Worm (Caenorhabditis elegans) whole organism, late embryonic: Measurements from ENCODE around the gene F23G4.1.
A peak's percentile ranks its signal among the peaks of the same experiment; 100 is the strongest.

Experiments used
- C38D4.7 ChIP-seq: fragments of 200-800 bp; sonication (Bioruptor generic); optimal IDR thresholded peaks from 2 replicates; lab custom pipeline; 2018; ENCODE audit warnings: mild to moderate bottlenecking, missing genetic modification characterization, moderate library complexity, missing compliant biosample characterization
- K09A11.1 ChIP-seq: sonication (generic microtip); optimal IDR thresholded peaks from 2 replicates; lab custom pipeline; 2017; ENCODE audit warnings: antibody characterized with exemption, mild to moderate bottlenecking, missing genetic modification characterization, missing compliant biosample characterization; ENCODE audit not compliant: insufficient read depth
- T23F11.4 ChIP-seq: fragments of 200-800 bp; sonication (Bioruptor generic); optimal IDR thresholded peaks from 2 replicates; lab custom pipeline; 2018; ENCODE audit warnings: mild to moderate bottlenecking, missing genetic modification characterization, missing compliant biosample characterization
- Y22D7AL.16 ChIP-seq: sonication (generic microtip); optimal IDR thresholded peaks from 2 replicates; lab custom pipeline; 2016; ENCODE audit warnings: missing genetic modification characterization, missing compliant biosample characterization
- ahr-1 ChIP-seq: sonication (generic microtip); optimal IDR thresholded peaks from 2 replicates; lab custom pipeline; 2016; ENCODE audit warnings: missing genetic modification characterization, missing compliant biosample characterization
- ama-1 ChIP-seq: fragments of 150-350 bp; optimal IDR thresholded peaks from 2 replicates; lab custom pipeline; 2014
- ceh-14 ChIP-seq: sonication (generic microtip); optimal IDR thresholded peaks from 2 replicates; lab custom pipeline; 2016; ENCODE audit warnings: missing genotype, missing genetic modification characterization, missing compliant biosample characterization
- ceh-19 ChIP-seq: fragments of 200-800 bp; sonication (Bioruptor generic); optimal IDR thresholded peaks from 2 replicates; lab custom pipeline; 2018; ENCODE audit warnings: mild to moderate bottlenecking, missing genetic modification characterization, missing compliant biosample characterization
- ceh-2 ChIP-seq: sonication (generic microtip); optimal IDR thresholded peaks from 2 replicates; lab custom pipeline; 2016; ENCODE audit warnings: missing genotype, missing genetic modification characterization, missing compliant biosample characterization
- ceh-24 ChIP-seq: sonication (generic microtip); optimal IDR thresholded peaks from 2 replicates; lab custom pipeline; 2016; ENCODE audit warnings: mild to moderate bottlenecking, missing genetic modification characterization, missing compliant biosample characterization
- ceh-31 ChIP-seq: sonication (generic microtip); optimal IDR thresholded peaks from 2 replicates; lab custom pipeline; 2016; ENCODE audit warnings: missing genetic modification characterization, missing compliant biosample characterization
- ceh-34 ChIP-seq: sonication (generic microtip); optimal IDR thresholded peaks from 2 replicates; lab custom pipeline; 2016; ENCODE audit warnings: mild to moderate bottlenecking, missing genetic modification characterization, missing compliant biosample characterization
- elt-2 ChIP-seq: sonication (generic microtip); optimal IDR thresholded peaks from 2 replicates; lab custom pipeline; 2016; ENCODE audit warnings: missing genetic modification reagents, missing genetic modification characterization, missing compliant biosample characterization
- elt-4 ChIP-seq: sonication (generic microtip); optimal IDR thresholded peaks from 2 replicates; lab custom pipeline; 2016; ENCODE audit warnings: missing genetic modification characterization, missing compliant biosample characterization
- ets-4 ChIP-seq: sonication (generic microtip); optimal IDR thresholded peaks from 2 replicates; lab custom pipeline; 2016; ENCODE audit warnings: missing genetic modification characterization, missing compliant biosample characterization
- eyg-1 ChIP-seq: sonication (generic microtip); optimal IDR thresholded peaks from 2 replicates; lab custom pipeline; 2016; ENCODE audit warnings: missing genotype, missing genetic modification characterization, missing compliant biosample characterization
- fkh-10 ChIP-seq: fragments of 150-350 bp; optimal IDR thresholded peaks from 2 replicates; lab custom pipeline; 2014; ENCODE audit warnings: missing biosample characterization, missing genetic modification reagents, missing genetic modification characterization
- hlh-13 ChIP-seq: fragments of 200-800 bp; sonication (Bioruptor generic); optimal IDR thresholded peaks from 2 replicates; lab custom pipeline; 2018; ENCODE audit warnings: mild to moderate bottlenecking, missing genetic modification characterization, missing compliant biosample characterization
- lim-6 ChIP-seq: sonication (generic microtip); optimal IDR thresholded peaks from 2 replicates; lab custom pipeline; 2016; ENCODE audit warnings: missing genetic modification characterization, missing compliant biosample characterization
- mec-3 ChIP-seq: sonication (generic microtip); optimal IDR thresholded peaks from 2 replicates; lab custom pipeline; 2016; ENCODE audit warnings: borderline replicate concordance, missing genetic modification characterization, missing compliant biosample characterization
- nfya-1 ChIP-seq: sonication (generic microtip); optimal IDR thresholded peaks from 2 replicates; lab custom pipeline; 2017; ENCODE audit warnings: missing genetic modification characterization, mild to moderate bottlenecking, missing compliant biosample characterization, antibody characterized with exemption, moderate library complexity
- pat-9 ChIP-seq: fragments of 200-800 bp; sonication (Bioruptor generic); optimal IDR thresholded peaks from 2 replicates; lab custom pipeline; 2018; ENCODE audit warnings: mild to moderate bottlenecking, missing genetic modification characterization, moderate library complexity, missing compliant biosample characterization
- pax-1 ChIP-seq: fragments of 150-350 bp; optimal IDR thresholded peaks from 2 replicates; lab custom pipeline; 2014; ENCODE audit warnings: missing biosample characterization, missing genetic modification characterization
- pha-2 ChIP-seq: sonication (generic microtip); optimal IDR thresholded peaks from 2 replicates; lab custom pipeline; 2017; ENCODE audit warnings: mild to moderate bottlenecking, missing genetic modification characterization, missing compliant biosample characterization
- ref-2 ChIP-seq: sonication (generic microtip); optimal IDR thresholded peaks from 2 replicates; lab custom pipeline; 2016; ENCODE audit warnings: missing genetic modification characterization, missing compliant biosample characterization
- sdc-2 ChIP-seq: sonication (generic microtip); optimal IDR thresholded peaks from 2 replicates; lab custom pipeline; 2016; ENCODE audit warnings: missing genotype, missing genetic modification characterization, missing compliant biosample characterization
- sox-2 ChIP-seq: fragments of 200-800 bp; sonication (Bioruptor generic); IDR thresholded peaks from 2 replicates; pipeline ENCODE4 v1.3.6; 2022; ENCODE audit warnings: missing genetic modification reagents, missing genetic modification characterization, missing compliant biosample characterization
- sox-4 ChIP-seq: sonication (generic microtip); optimal IDR thresholded peaks from 2 replicates; lab custom pipeline; 2017; ENCODE audit warnings: mild to moderate bottlenecking, missing genetic modification characterization, inconsistent platforms, missing compliant biosample characterization
- tbx-7 ChIP-seq: sonication (generic microtip); optimal IDR thresholded peaks from 2 replicates; lab custom pipeline; 2016; ENCODE audit warnings: missing genotype, missing genetic modification characterization, missing compliant biosample characterization
- ttx-3 ChIP-seq: sonication (generic microtip); optimal IDR thresholded peaks from 2 replicates; lab custom pipeline; 2016; ENCODE audit warnings: missing genetic modification reagents, missing genetic modification characterization, missing compliant biosample characterization
- unc-42 ChIP-seq: sonication (generic microtip); optimal IDR thresholded peaks from 2 replicates; lab custom pipeline; 2016; ENCODE audit warnings: missing genotype, missing genetic modification characterization, missing compliant biosample characterization
- unc-55 ChIP-seq: sonication (generic microtip); optimal IDR thresholded peaks from 2 replicates; lab custom pipeline; 2017; ENCODE audit warnings: missing biosample characterization, missing genetic modification reagents, missing genetic modification characterization
- unc-86 ChIP-seq: sonication (generic microtip); optimal IDR thresholded peaks from 2 replicates; lab custom pipeline; 2016; ENCODE audit warnings: missing genetic modification characterization, missing compliant biosample characterization
- zip-5 ChIP-seq: sonication (generic microtip); optimal IDR thresholded peaks from 2 replicates; lab custom pipeline; 2016; ENCODE audit warnings: missing genetic modification characterization, missing compliant biosample characterization

F23G4.1 gene

ce11 chrX:6622552-6623236 lies 19.7 kb upstream of the F23G4.1 start, which contains the start of gene clec-266:
clec-266 (minus strand) TSS chrX:6622915.
- peak; percentile 70 for TF ChIP-seq sox-2 (GFP tag; lab: Robert Waterston, UW)
- TF ChIP-seq sdc-2 (tag; lab: Kevin White, UChicago), result no peak
- peak; percentile 18 for TF ChIP-seq unc-55
- peak; percentile 11 for TF ChIP-seq ceh-31 (tag; lab: Kevin White, UChicago)
- TF ChIP-seq elt-4, result no peak
- TF ChIP-seq sox-4 (tag; lab: Kevin White, UChicago), result no peak
- TF ChIP-seq eyg-1 (tag; lab: Kevin White, UChicago), result no peak
- TF ChIP-seq zip-5 (tag; lab: Kevin White, UChicago), result no peak
- peak; percentile 25 for TF ChIP-seq ref-2
- peak; percentile 31 for TF ChIP-seq ama-1 (lab: Kevin White, UChicago)

ce11 chrX:6618712-6619111 lies 15.7 kb upstream of the F23G4.1 start, which contains the start of gene kqt-1:
kqt-1 (plus strand) TSS chrX:6619012.
- TF ChIP-seq zip-5 (tag; lab: Kevin White, UChicago) (no peak), elt-2 (tag; lab: Kevin White, UChicago) (no peak), unc-86 (tag; lab: Kevin White, UChicago) (no peak), mec-3 (no peak), fkh-10 (GFP tag; lab: Kevin White, UChicago) (no peak), hlh-13 (GFP tag; lab: Kevin White, UChicago) (no peak), pat-9 (no peak)

- TF ChIP-seq K09A11.1 (tag; lab: Kevin White, UChicago), result no peak
- no peak for TF ChIP-seq ceh-24
- peak; percentile 60 for TF ChIP-seq ama-1 (lab: Kevin White, UChicago)
These were observed 14.6 kb upstream of the F23G4.1 start for ce11 chrX:6617622-6618021.

ce11 chrX:6613537-6613936 lies 10.5 kb upstream of the F23G4.1 start:
- TF ChIP-seq ttx-3 (peak; percentile 6), ahr-1 (no peak), ceh-14 (peak; percentile 4), C38D4.7 (GFP tag; lab: Kevin White, UChicago) (no peak), unc-42 (tag; lab: Kevin White, UChicago) (peak; percentile 80), ceh-34 (tag; lab: Kevin White, UChicago) (no peak), ceh-2 (tag; lab: Kevin White, UChicago) (no peak), ceh-31 (tag; lab: Kevin White, UChicago) (peak; percentile 33)

- TF ChIP-seq ets-4 (tag; lab: Kevin White, UChicago) (no peak), pha-2 (tag; lab: Kevin White, UChicago) (no peak), eyg-1 (tag; lab: Kevin White, UChicago) (no peak), Y22D7AL.16 (no peak), unc-42 (tag; lab: Kevin White, UChicago) (no peak), ceh-19 (GFP tag; lab: Kevin White, UChicago) (no peak)
These were observed 6.7 kb upstream of the F23G4.1 start, which contains the start of gene C25B8.8 for ce11 chrX:6609717-6610116. C25B8.8 (plus strand) TSS chrX:6610017.

- no peak for TF ChIP-seq pax-1
- no peak for TF ChIP-seq ttx-3
- no peak for TF ChIP-seq lim-6 (tag; lab: Kevin White, UChicago)
- TF ChIP-seq tbx-7 (tag; lab: Kevin White, UChicago), result no peak
- no peak for TF ChIP-seq T23F11.4 (GFP tag; lab: Kevin White, UChicago)
- TF ChIP-seq unc-55, result no peak
- TF ChIP-seq zip-5 (tag; lab: Kevin White, UChicago), result no peak
- no peak for TF ChIP-seq nfya-1 (tag; lab: Kevin White, UChicago)
These were observed 6.3 kb upstream of the F23G4.1 start for ce11 chrX:6609251-6609650.
